Worm (Caenorhabditis elegans) whole organism, L1 larva: ENCODE measurements around the gene ZK1290.14.

ENCODE experiments used
- fkh-10 ChIP-seq: sonication (generic microtip); optimal IDR thresholded peaks from 2 replicates; lab custom pipeline; 2017; ENCODE audit warnings: missing biosample characterization, missing genetic modification reagents, missing genetic modification characterization
- lsy-2 ChIP-seq, 2 experiments: fragments of 150-350 bp; optimal IDR thresholded peaks; 2 replicates each; lab custom pipeline; 2014; ENCODE audit warnings: missing biosample characterization in 2 of 2, missing genetic modification characterization in 2 of 2
- nhr-237 ChIP-seq: fragments of 150-350 bp; optimal IDR thresholded peaks from 2 replicates; lab custom pipeline; 2014; ENCODE audit warnings: missing biosample characterization, missing genetic modification characterization

DNA sequence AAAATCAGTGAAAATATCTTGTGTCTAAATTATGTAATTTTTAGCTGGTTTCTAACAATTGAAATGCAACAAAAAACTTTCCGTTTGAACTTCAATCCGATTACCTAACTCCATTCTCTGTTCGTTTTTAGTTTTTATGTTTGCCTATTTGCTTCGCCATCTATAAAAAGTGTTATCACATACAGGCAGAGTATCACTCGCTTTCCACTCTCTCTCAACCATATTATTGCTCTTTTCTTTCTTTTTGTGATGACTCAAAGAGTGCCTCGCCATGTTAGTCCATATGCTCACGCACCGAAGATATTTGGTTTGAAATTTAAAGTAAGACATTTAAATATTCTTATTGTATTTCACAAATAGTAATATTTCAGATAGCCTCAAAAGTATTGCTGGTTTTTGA is 20.5 kb downstream of the ZK1290.14 start, which contains the start of gene ZK1290.13:
- TF ChIP-seq lsy-2 (tag; optimal IDR thresholded peaks at IDR 0.05; lab: Kevin White, UChicago) (no peak), fkh-10 (no peak), nhr-237 (tag; lab: Kevin White, UChicago) (no peak)
